Fruit fly (Drosophila melanogaster) S2 (cell line): ENCODE measurements around the gene CG42495.

Experiments
- CG8478 ChIP-seq: fragments of >200 bp; optimal IDR thresholded peaks from 2 replicates; lab custom pipeline; 2018
- CTCF ChIP-seq, 2 experiments: fragments of >200 bp; optimal IDR thresholded peaks; 2 replicates each; lab custom pipeline; 2018

Gene CG42495

dm6 chr3L:18636782-18637181, 30.4 kb upstream of the CG42495 start:
- TF ChIP-seq CTCF (optimal IDR thresholded peaks at IDR 0.05; lab: Kevin White, UChicago) (no peak), CG8478 (lab: Kevin White, UChicago) (no peak)

DNA sequence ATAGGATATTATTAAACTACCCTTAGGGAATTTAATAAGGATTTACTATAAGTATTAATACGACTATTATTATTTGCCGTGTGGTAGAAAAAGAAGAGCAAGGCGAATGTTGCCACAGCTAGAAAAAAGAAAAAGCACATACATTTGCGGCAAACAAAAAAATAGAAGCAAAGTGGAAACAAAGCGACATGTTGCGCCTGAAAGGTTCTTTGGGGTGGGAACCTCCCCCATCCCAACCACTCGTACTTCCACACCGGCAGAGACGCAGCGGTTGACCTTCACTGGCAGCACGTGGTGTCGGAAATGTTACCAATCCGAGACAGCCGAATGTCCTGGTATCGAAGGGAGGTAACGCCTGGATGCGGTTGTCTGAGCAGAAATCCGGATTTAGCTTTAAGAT, 29.8 kb upstream of the CG42495 start:
- TF ChIP-seq CTCF (optimal IDR thresholded peaks at IDR 0.05; lab: Kevin White, UChicago) (no peak), CG8478 (lab: Kevin White, UChicago) (no peak)

DNA sequence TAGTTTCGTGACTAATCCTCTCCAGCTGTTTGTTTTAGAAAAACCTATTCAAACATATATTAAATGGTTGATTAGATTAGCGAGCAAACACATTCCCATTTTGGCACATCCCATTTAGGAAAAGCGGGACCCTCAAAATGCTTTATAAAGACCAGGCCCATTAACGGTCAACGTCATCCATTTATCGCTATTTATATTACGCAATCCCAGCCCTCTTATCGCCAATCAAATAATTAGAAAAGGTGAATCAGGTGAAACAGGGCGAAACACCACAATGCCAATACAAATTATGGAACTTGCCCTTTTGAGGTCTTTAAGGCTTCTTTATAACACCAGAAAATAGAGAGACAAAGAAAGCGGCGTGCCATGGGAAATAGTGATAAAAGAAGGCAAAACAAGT, 29.1 kb upstream of the CG42495 start:
- no peak for TF ChIP-seq CG8478 (lab: Kevin White, UChicago)
- TF ChIP-seq CTCF (optimal IDR thresholded peaks at IDR 0.05; lab: Kevin White, UChicago) = no peak

DNA sequence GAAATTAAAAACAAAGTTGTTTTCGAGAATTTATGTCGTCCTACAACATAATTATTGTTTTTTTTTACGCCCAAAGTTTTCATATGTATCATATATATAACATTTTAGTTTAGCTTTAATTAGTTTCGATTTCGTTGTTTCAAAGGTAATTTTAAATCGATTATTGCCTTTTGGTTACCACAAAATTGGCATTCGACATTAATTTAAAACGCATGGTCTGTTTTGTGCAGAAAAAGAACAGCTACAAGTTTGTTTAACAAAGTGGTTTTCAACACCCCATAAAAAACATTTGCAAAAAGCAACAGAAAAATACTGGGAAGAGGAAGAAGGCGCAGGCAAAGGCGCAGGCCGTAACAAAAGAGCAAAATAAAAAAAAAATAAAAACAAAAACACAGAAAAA, 28.7 kb upstream of the CG42495 start:
- TF ChIP-seq CTCF (optimal IDR thresholded peaks at IDR 0.05; lab: Kevin White, UChicago) (no peak), CG8478 (lab: Kevin White, UChicago) (no peak)

DNA sequence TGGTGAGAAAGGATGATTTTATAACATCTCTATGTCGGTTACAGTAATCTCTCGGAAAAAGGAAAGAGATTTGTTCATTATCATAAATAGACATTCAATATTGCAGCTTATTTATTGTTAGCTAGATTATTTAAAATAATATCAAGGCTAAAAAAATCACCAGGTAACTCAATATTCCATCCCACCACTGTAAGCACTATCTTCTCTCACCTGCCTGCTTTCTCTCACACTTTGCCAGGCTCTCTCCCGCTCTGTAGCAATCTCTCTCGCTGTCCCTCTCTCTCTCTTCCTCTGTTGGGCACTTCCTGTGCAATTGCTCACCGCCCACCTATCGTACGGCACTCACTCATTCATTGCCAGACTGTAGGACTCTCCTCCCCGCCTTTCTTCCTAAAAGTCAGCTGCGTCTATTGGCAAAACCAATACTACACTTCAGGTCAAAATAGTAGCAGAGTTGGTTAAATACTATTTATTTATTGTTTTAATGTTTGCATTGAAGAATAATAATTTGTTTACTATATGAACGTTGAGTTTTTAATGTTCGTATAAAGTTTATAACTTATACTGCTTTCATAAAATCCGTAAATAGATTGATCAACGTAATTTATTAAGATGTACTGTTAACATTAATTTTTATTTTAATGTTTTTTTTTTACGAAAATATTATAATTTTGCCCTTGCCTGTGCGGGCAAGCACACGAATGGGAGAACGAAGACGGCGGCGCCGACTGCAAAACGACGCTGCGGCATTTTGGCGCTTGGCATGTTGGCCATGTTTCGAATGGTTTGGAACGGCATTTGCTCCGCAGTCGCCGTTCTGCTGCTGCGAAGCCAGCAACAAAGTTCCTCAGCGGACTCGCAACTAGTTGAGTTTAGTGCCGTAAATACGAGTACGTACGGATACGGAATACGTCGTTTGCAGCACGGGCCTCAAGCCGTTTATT, 26.3 kb upstream of the CG42495 start:
- TF ChIP-seq CTCF (optimal IDR thresholded peaks at IDR 0.05; lab: Kevin White, UChicago) = no peak
- no peak for TF ChIP-seq CG8478 (lab: Kevin White, UChicago)

dm6 chr3L:18643222-18643621, 23.9 kb upstream of the CG42495 start:
- no peak for TF ChIP-seq CG8478 (lab: Kevin White, UChicago)
- no peak for TF ChIP-seq CTCF (optimal IDR thresholded peaks at IDR 0.05; lab: Kevin White, UChicago)

- TF ChIP-seq CG8478 (lab: Kevin White, UChicago) (no peak), CTCF (optimal IDR thresholded peaks at IDR 0.05; lab: Kevin White, UChicago) (no peak)
These were observed 13.4 kb upstream of the CG42495 start for dm6 chr3L:18653737-18654136.

DNA sequence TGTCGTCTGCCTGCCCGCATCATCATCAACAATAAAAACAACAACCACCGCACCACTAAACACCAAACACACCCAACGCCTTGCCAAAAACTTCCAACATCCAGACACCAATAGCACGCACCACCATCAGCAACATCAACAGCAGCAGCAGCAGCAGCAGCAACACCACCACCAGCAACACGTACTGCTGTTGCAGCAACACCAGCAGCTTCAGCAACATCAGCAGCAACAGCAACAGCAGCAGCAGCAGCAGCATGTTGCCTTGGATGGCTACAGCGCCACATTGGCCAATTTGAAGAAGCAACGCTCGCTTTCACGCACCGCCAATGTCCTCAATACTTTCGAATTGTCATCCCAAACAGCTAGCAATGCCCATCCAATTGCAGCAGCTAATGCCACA, 1.6 kb upstream of the CG42495 start:
- TF ChIP-seq CTCF (optimal IDR thresholded peaks at IDR 0.05; lab: Kevin White, UChicago) (no peak), CG8478 (lab: Kevin White, UChicago) (no peak)

DNA sequence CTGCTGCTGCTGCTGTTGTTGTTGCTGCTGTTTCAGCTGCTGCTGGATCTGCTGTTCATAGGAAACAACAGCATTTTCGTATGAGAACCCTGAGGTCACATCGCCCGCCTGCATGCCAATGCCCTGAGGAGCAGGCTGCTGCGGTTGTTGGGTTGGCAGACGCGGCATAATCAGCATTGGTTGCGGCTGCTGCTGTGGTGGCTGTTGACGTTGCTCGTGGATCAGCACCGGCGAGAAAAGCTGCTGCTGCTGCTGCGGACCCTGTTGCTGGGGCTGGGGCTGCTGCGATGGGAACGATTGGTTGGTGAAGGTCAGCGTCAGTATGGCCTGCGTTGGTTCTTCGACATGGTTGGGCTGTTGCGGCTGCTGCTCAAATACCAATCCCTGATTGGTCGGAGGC, 2.7 kb downstream of the CG42495 start:
- no peak for TF ChIP-seq CG8478 (lab: Kevin White, UChicago)
- TF ChIP-seq CTCF (optimal IDR thresholded peaks at IDR 0.05; lab: Kevin White, UChicago) = no peak

dm6 chr3L:18672203-18672602, 5.0 kb downstream of the CG42495 start:
- TF ChIP-seq CTCF (optimal IDR thresholded peaks at IDR 0.05; lab: Kevin White, UChicago) (no peak), CG8478 (lab: Kevin White, UChicago) (no peak)

dm6 chr3L:18672986-18673633, 5.9 kb downstream of the CG42495 start, which contains the start of gene Capr:
Gene Capr (minus strand): TSS chr3L:18673324.
- TF ChIP-seq CG8478 (lab: Kevin White, UChicago) (no peak), CTCF (optimal IDR thresholded peaks at IDR 0.05; lab: Kevin White, UChicago) (peak; percentile 37 to 46)

DNA sequence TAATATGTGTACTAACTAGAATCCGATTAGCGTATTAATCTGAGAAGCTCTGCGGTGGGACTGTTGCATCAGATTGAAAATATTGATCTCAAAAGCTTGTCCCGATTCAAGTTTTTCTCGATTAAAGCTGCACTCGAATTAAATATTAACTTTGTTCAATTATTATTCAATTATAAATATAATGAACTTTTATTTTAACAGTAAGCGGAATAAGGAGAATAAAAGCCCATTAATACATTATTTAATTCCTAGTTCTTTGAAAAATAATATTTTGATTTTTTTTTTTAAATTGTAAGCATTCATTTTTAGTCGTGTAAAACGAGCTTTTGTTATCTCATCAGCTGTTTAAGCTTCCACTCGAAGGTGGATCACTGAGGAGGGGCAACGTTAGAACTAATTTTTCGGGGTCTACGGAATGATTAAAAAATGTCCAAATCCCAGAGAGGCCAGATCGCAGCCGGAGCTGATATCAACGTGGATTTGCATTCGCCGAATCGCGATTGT, 8.3 kb downstream of the CG42495 start, which contains the start of the genes GNBP2 and GNBP1:
TSS of gene GNBP2 (minus strand) at position 51 of the 504 bp plus-strand sequence.
TSS of gene GNBP1 (plus strand) at position 438 of the 504 bp plus-strand sequence.
- TF ChIP-seq CTCF (optimal IDR thresholded peaks at IDR 0.05; lab: Kevin White, UChicago) (no peak), CG8478 (lab: Kevin White, UChicago) (no peak)

DNA sequence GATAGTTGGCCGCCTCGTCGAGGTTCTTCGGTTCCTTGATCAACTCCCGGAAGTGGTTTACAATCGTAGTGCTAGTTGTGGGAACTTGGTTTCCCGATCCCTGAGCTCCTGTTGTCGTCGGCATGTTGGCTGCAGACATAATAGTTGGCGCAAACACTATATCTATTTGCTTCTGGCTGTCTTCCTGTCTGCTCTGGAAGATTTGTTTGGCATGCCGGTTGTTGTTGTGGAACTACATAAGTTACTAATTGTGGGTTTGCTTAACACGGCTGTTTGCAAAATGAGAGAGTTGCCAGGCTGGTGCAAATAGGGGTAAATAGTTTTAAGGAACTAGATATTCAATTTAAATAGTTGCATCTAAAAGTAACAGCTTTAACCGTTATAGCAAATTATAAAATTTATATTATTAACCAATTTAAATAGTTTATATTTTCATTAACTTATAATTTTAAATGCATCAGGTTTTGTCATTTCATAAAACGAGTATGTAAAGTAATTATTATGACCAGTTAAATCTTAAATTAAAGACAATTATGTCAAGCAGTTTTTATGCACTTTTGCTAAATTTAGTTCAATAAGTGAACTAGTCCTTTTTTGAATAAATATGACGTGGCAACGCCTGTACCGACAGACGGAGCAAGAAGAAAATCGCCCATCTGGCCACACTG, 14.5 kb downstream of the CG42495 start, which contains the start of the genes Sgf11 and CG32202:
TSS of gene Sgf11 (minus strand) at position 287 of the 668 bp plus-strand sequence.
TSS of gene CG32202 (plus strand) at position 635 of the 668 bp plus-strand sequence.
- TF ChIP-seq CTCF (optimal IDR thresholded peaks at IDR 0.05; lab: Kevin White, UChicago) = no peak
- no peak for TF ChIP-seq CG8478 (lab: Kevin White, UChicago)

- TF ChIP-seq CG8478 (lab: Kevin White, UChicago) = no peak
- TF ChIP-seq CTCF (optimal IDR thresholded peaks at IDR 0.05; lab: Kevin White, UChicago) = no peak
These were observed 16.7 kb downstream of the CG42495 start, which contains the start of gene Chmp1 for dm6 chr3L:18683846-18684245. Gene Chmp1 (minus strand): TSS chr3L:18684061.
